Worm (Caenorhabditis elegans) whole organism, L2 larva: ENCODE measurements around the gene tbx-36.

Experiments used
- ZK546.5 ChIP-seq: sonication (generic microtip); optimal IDR thresholded peaks from 2 replicates; lab custom pipeline; 2017; ENCODE audit warnings: missing biosample characterization, missing genetic modification characterization
- ama-1 ChIP-seq: fragments of 150-350 bp; optimal IDR thresholded peaks from 2 replicates; lab custom pipeline; 2018; ENCODE audit warnings: inconsistent platforms
- ceh-82 ChIP-seq: fragments of 150-350 bp; optimal IDR thresholded peaks from 2 replicates; lab custom pipeline; 2014; ENCODE audit warnings: missing biosample characterization, missing genetic modification characterization
- elt-1 ChIP-seq: fragments of 150-350 bp; optimal IDR thresholded peaks from 2 replicates; lab custom pipeline; 2014; ENCODE audit warnings: missing biosample characterization, missing genetic modification characterization
- lsy-2 ChIP-seq, 2 experiments: fragments of 150-350 bp in 1 of 2; sonication (generic microtip) in 1 of 2; optimal IDR thresholded peaks; 2 replicates each; lab custom pipeline; 2014 to 2017; ENCODE audit warnings: missing biosample characterization in 2 of 2, missing genetic modification characterization in 2 of 2
- mdl-1 ChIP-seq, 2 experiments: fragments of 150-350 bp in 1 of 2; sonication (generic microtip) in 1 of 2; optimal IDR thresholded peaks; 2 replicates each; lab custom pipeline; 2017; ENCODE audit warnings: missing biosample characterization in 2 of 2, missing genetic modification characterization in 2 of 2
- nhr-12 ChIP-seq: fragments of 150-350 bp; optimal IDR thresholded peaks from 2 replicates; lab custom pipeline; 2014; ENCODE audit warnings: missing biosample characterization, missing genetic modification characterization
- nhr-23 ChIP-seq: fragments of 150-350 bp; optimal IDR thresholded peaks from 2 replicates; lab custom pipeline; 2014; ENCODE audit warnings: missing biosample characterization, missing genetic modification reagents, missing genetic modification characterization
- skn-1 ChIP-seq: sonication (generic microtip); optimal IDR thresholded peaks from 2 replicates; lab custom pipeline; 2017; ENCODE audit warnings: missing biosample characterization, missing genetic modification characterization
- snpc-4 ChIP-seq: fragments of 150-350 bp; optimal IDR thresholded peaks from 2 replicates; lab custom pipeline; 2014; ENCODE audit warnings: missing biosample characterization, missing genetic modification characterization
- unc-39 ChIP-seq: fragments of 150-350 bp; optimal IDR thresholded peaks from 2 replicates; lab custom pipeline; 2014; ENCODE audit warnings: missing biosample characterization, missing genetic modification characterization
- unc-62 ChIP-seq: fragments of 150-350 bp; optimal IDR thresholded peaks from 2 replicates; lab custom pipeline; 2014; ENCODE audit warnings: missing biosample characterization, missing genetic modification reagents, missing genetic modification characterization
- ztf-1 ChIP-seq: fragments of 200-800 bp; sonication (Bioruptor generic); conservative IDR thresholded peaks from 2 replicates; pipeline ENCODE4 v1.3.6; 2022; ENCODE audit warnings: missing genetic modification characterization, missing compliant biosample characterization

DNA sequence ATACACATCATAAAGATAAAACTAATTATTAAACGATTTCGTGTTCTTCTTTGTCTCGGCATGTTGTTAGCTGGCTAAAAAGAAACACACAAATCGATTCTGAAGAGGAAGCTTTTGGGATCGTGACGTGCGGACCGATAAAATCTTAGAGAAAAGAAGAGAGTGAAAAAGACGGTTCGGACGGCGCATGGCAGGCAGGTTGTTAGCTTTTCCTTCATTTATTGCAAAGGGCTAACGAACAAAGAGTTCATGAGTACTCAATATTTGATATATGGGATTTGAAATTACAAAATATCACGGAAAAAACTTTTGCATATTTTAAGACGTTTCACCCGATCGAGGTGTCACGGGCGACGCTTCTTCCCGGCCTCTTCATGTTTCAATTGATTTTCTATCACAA, 4.7 kb upstream of the tbx-36 start, which contains the start of gene ZK829.3:
- TF ChIP-seq unc-39 (tag; lab: Kevin White, UChicago) (no peak), unc-62 (GFP tag; lab: Kevin White, UChicago) (no peak), skn-1 (tag; lab: Kevin White, UChicago) (no peak), snpc-4 (no peak), nhr-23 (tag; lab: Kevin White, UChicago) (no peak), mdl-1 (tag; optimal IDR thresholded peaks at IDR 0.05; lab: Kevin White, UChicago) (no peak), ama-1 (lab: Kevin White, UChicago) (no peak), nhr-12 (tag; lab: Kevin White, UChicago) (no peak), ceh-82 (tag; lab: Kevin White, UChicago) (no peak), elt-1 (tag; lab: Kevin White, UChicago) (no peak), ztf-1 (no peak), ZK546.5 (tag; lab: Kevin White, UChicago) (no peak), lsy-2 (tag; optimal IDR thresholded peaks at IDR 0.05; lab: Kevin White, UChicago) (no peak)
